Worm (Caenorhabditis elegans) whole organism, L3 larva: ENCODE data around the gene R02F11.1.

ENCODE experiments used
- R02D3.7 ChIP-seq: fragments of 150-350 bp; optimal IDR thresholded peaks from 2 replicates; lab custom pipeline; 2014; ENCODE audit warnings: missing biosample characterization, missing genetic modification characterization
- ZK546.5 ChIP-seq: sonication (generic microtip); optimal IDR thresholded peaks from 2 replicates; lab custom pipeline; 2017; ENCODE audit warnings: missing biosample characterization, missing genetic modification characterization
- ceh-82 ChIP-seq: fragments of 150-350 bp; optimal IDR thresholded peaks from 2 replicates; lab custom pipeline; 2014; ENCODE audit warnings: missing biosample characterization, missing genetic modification characterization
- ceh-9 ChIP-seq: sonication (generic microtip); optimal IDR thresholded peaks from 2 replicates; lab custom pipeline; 2018; ENCODE audit warnings: missing biosample characterization, missing genetic modification characterization
- daf-12 ChIP-seq: fragments of 150-350 bp; optimal IDR thresholded peaks from 2 replicates; lab custom pipeline; 2014; ENCODE audit warnings: missing biosample characterization, missing genetic modification reagents, missing genetic modification characterization
- egl-27 ChIP-seq: sonication (generic microtip); optimal IDR thresholded peaks from 4 replicates; lab custom pipeline; 2017; ENCODE audit warnings: missing biosample characterization, missing genetic modification reagents, missing genetic modification characterization
- egl-5 ChIP-seq: fragments of 150-350 bp; optimal IDR thresholded peaks from 2 replicates; lab custom pipeline; 2017; ENCODE audit warnings: missing biosample characterization, missing genetic modification reagents, missing genetic modification characterization, inconsistent platforms
- elt-1 ChIP-seq: fragments of 150-350 bp; optimal IDR thresholded peaks from 2 replicates; lab custom pipeline; 2014; ENCODE audit warnings: missing biosample characterization, missing genetic modification characterization
- elt-3 ChIP-seq, 3 experiments: fragments of 150-350 bp in 1 of 3; sonication (generic microtip) in 2 of 3; optimal IDR thresholded peaks; 2 replicates in 2 of 3; 4 replicates in 1 of 3; lab custom pipeline; 2014 to 2017; ENCODE audit warnings: missing biosample characterization in 3 of 3, missing genetic modification characterization in 3 of 3
- fkh-10 ChIP-seq: sonication (generic microtip); optimal IDR thresholded peaks from 2 replicates; lab custom pipeline; 2017; ENCODE audit warnings: missing biosample characterization, missing genetic modification reagents, missing genetic modification characterization
- fkh-2 ChIP-seq: fragments of 150-350 bp; optimal IDR thresholded peaks from 2 replicates; lab custom pipeline; 2014; ENCODE audit warnings: missing biosample characterization, missing genetic modification reagents, missing genetic modification characterization
- jun-1 ChIP-seq: fragments of 150-350 bp; optimal IDR thresholded peaks from 2 replicates; lab custom pipeline; 2014; ENCODE audit warnings: missing biosample characterization, missing genetic modification reagents, missing genetic modification characterization
- lin-15B ChIP-seq: fragments of 150-350 bp; optimal IDR thresholded peaks from 2 replicates; lab custom pipeline; 2014; ENCODE audit warnings: missing biosample characterization, missing genetic modification characterization
- lin-39 ChIP-seq: fragments of 150-350 bp; optimal IDR thresholded peaks from 2 replicates; lab custom pipeline; 2018; ENCODE audit warnings: missing biosample characterization, missing genetic modification reagents, missing genetic modification characterization
- lsy-12 ChIP-seq: sonication (generic microtip); optimal IDR thresholded peaks from 2 replicates; lab custom pipeline; 2016; ENCODE audit warnings: mild to moderate bottlenecking, missing genetic modification characterization, missing compliant biosample characterization
- mdl-1 ChIP-seq: fragments of 150-350 bp; optimal IDR thresholded peaks from 2 replicates; lab custom pipeline; 2014; ENCODE audit warnings: missing biosample characterization, missing genetic modification characterization
- mml-1 ChIP-seq: fragments of 150-350 bp; sonication (generic microtip); optimal IDR thresholded peaks from 3 replicates; lab custom pipeline; 2014; ENCODE audit warnings: missing biosample characterization, missing genetic modification characterization
- nfya-1 ChIP-seq: sonication (generic microtip); optimal IDR thresholded peaks from 2 replicates; lab custom pipeline; 2017; ENCODE audit warnings: missing genetic modification characterization, mild to moderate bottlenecking, missing compliant biosample characterization, antibody characterized with exemption, moderate library complexity; ENCODE audit not compliant: insufficient read depth
- nhr-11 ChIP-seq: fragments of 150-350 bp; optimal IDR thresholded peaks from 2 replicates; lab custom pipeline; 2014; ENCODE audit warnings: missing biosample characterization, missing genetic modification characterization
- nhr-12 ChIP-seq: fragments of 150-350 bp; optimal IDR thresholded peaks from 2 replicates; lab custom pipeline; 2014; ENCODE audit warnings: missing biosample characterization, missing genetic modification characterization
- nhr-23 ChIP-seq: fragments of 150-350 bp; optimal IDR thresholded peaks from 2 replicates; lab custom pipeline; 2014; ENCODE audit warnings: missing biosample characterization, missing genetic modification reagents, missing genetic modification characterization
- nhr-237 ChIP-seq: fragments of 150-350 bp; optimal IDR thresholded peaks from 2 replicates; lab custom pipeline; 2014; ENCODE audit warnings: missing biosample characterization, missing genetic modification characterization
- nhr-25 ChIP-seq: sonication (generic microtip); optimal IDR thresholded peaks from 2 replicates; lab custom pipeline; 2017; ENCODE audit warnings: missing biosample characterization, missing genetic modification characterization
- nhr-28 ChIP-seq: fragments of 150-350 bp; optimal IDR thresholded peaks from 2 replicates; lab custom pipeline; 2014; ENCODE audit warnings: missing biosample characterization, missing genetic modification characterization
- nhr-67 ChIP-seq: fragments of 150-350 bp; optimal IDR thresholded peaks from 2 replicates; lab custom pipeline; 2014; ENCODE audit warnings: missing biosample characterization, missing genetic modification characterization
- nhr-76 ChIP-seq: fragments of 150-350 bp; sonication (generic microtip); optimal IDR thresholded peaks from 5 replicates; lab custom pipeline; 2014; ENCODE audit warnings: missing biosample characterization, missing genetic modification characterization
- nhr-77 ChIP-seq: fragments of 150-350 bp; optimal IDR thresholded peaks from 2 replicates; lab custom pipeline; 2014; ENCODE audit warnings: missing biosample characterization, missing genetic modification characterization
- pha-4 ChIP-seq: fragments of 150-350 bp; optimal IDR thresholded peaks from 2 replicates; lab custom pipeline; 2014; ENCODE audit warnings: missing biosample characterization, missing genetic modification reagents, missing genetic modification characterization
- pqm-1 ChIP-seq: fragments of 150-350 bp; optimal IDR thresholded peaks from 2 replicates; lab custom pipeline; 2017; ENCODE audit warnings: missing biosample characterization, missing genetic modification characterization, inconsistent platforms
- skn-1 ChIP-seq: fragments of 150-350 bp; optimal IDR thresholded peaks from 2 replicates; lab custom pipeline; 2014; ENCODE audit warnings: missing biosample characterization, missing genetic modification characterization
- snpc-4 ChIP-seq: fragments of 150-350 bp; optimal IDR thresholded peaks from 2 replicates; lab custom pipeline; 2014; ENCODE audit warnings: missing biosample characterization, missing genetic modification characterization
- tbx-2 ChIP-seq: sonication (generic microtip); optimal IDR thresholded peaks from 2 replicates; lab custom pipeline; 2016; ENCODE audit warnings: mild to moderate bottlenecking, missing genetic modification characterization, missing compliant biosample characterization
- unc-39 ChIP-seq: sonication (generic microtip); optimal IDR thresholded peaks from 4 replicates; lab custom pipeline; 2017; ENCODE audit warnings: missing biosample characterization, missing genetic modification characterization
- unc-62 ChIP-seq: fragments of 150-350 bp; sonication (generic microtip); optimal IDR thresholded peaks from 4 replicates; lab custom pipeline; 2014; ENCODE audit warnings: missing biosample characterization, missing genetic modification reagents, missing genetic modification characterization
- zag-1 ChIP-seq: fragments of 150-350 bp; optimal IDR thresholded peaks from 2 replicates; lab custom pipeline; 2014; ENCODE audit warnings: missing biosample characterization, missing genetic modification characterization
- ztf-11 ChIP-seq: fragments of 150-350 bp; optimal IDR thresholded peaks from 2 replicates; lab custom pipeline; 2014; ENCODE audit warnings: missing biosample characterization, missing genetic modification characterization
- ztf-4 ChIP-seq: fragments of 150-350 bp; optimal IDR thresholded peaks from 2 replicates; lab custom pipeline; 2014; ENCODE audit warnings: missing biosample characterization, missing genetic modification characterization

R02F11.1 gene

DNA sequence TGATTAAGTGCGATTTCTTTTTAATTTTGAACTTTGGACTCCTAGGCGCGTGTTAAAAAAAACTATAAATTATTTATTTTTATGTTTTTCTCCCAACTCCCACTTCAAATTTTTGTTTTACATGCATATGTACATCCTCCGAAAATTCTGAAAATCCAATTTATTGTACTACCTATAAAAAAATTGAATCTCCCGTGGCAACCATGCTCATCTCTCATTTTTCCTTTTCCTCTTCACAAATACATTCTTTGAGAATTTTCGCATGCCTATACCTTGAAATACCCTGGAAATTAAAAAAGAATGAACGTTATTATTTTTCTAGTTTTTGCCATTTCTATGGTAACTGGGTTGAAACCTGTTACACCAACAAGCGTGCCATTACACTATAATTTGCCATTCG is 12.1 kb upstream of the R02F11.1 start, which contains the start of gene R02F11.10:
Gene R02F11.10 (plus strand): TSS at position 301 of the 400 bp plus-strand sequence.
- TF ChIP-seq lsy-12 (tag; lab: Kevin White, UChicago) = no peak
- TF ChIP-seq zag-1 (tag; lab: Kevin White, UChicago) = no peak
- TF ChIP-seq elt-1 = no peak
- no peak for TF ChIP-seq pha-4 (tag; lab: Kevin White, UChicago)
- TF ChIP-seq jun-1 (tag; lab: Kevin White, UChicago) = no peak
- no peak for TF ChIP-seq nhr-28 (tag; lab: Kevin White, UChicago)
- TF ChIP-seq ceh-9 (tag; lab: Kevin White, UChicago) = no peak
- TF ChIP-seq fkh-10 (GFP tag; lab: Kevin White, UChicago) = no peak
- no peak for TF ChIP-seq mdl-1
- no peak for TF ChIP-seq daf-12 (tag; lab: Kevin White, UChicago)
- TF ChIP-seq nhr-25 (tag; lab: Kevin White, UChicago) = no peak
- no peak for TF ChIP-seq ZK546.5 (tag; lab: Kevin White, UChicago)
- no peak for TF ChIP-seq mml-1 (tag; lab: Kevin White, UChicago)
- TF ChIP-seq nhr-12 (tag; lab: Kevin White, UChicago) = no peak
- TF ChIP-seq ztf-11 = no peak
- no peak for TF ChIP-seq lin-39
- no peak for TF ChIP-seq nfya-1 (tag; lab: Kevin White, UChicago)
- no peak for TF ChIP-seq R02D3.7 (tag; lab: Kevin White, UChicago)
- no peak for TF ChIP-seq nhr-23 (tag; lab: Kevin White, UChicago)
- TF ChIP-seq ceh-82 (tag; lab: Kevin White, UChicago) = no peak

DNA sequence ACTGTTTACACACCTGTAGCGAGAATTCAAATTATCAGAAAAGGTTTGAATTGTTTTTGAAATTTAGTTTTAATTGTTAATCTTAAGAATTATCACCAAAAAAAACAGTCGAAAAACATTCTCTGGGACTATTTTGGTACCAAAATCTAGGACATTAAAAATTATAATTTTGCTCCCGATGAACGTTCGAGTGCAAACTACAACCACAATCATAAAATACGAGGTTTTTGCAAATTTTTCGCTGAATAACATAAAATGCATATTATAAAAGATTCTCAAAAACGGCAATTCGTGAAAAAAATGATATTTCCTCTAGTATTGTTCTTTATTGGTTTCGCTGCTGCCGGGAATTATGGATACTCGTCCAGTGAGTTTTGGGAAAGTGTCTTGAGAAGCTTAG is 10.5 kb upstream of the R02F11.1 start, which contains the start of gene R02F11.12:
Gene R02F11.12 (plus strand): TSS at position 301 of the 400 bp plus-strand sequence.
- no peak for TF ChIP-seq skn-1 (tag; lab: Kevin White, UChicago)
- no peak for TF ChIP-seq fkh-10 (GFP tag; lab: Kevin White, UChicago)
- TF ChIP-seq unc-39 (tag; lab: Kevin White, UChicago) = no peak
- no peak for TF ChIP-seq lin-15B
- TF ChIP-seq lsy-12 (tag; lab: Kevin White, UChicago) = no peak
- TF ChIP-seq daf-12 (tag; lab: Kevin White, UChicago) = no peak
- no peak for TF ChIP-seq tbx-2
- no peak for TF ChIP-seq ztf-11
- no peak for TF ChIP-seq ZK546.5 (tag; lab: Kevin White, UChicago)
- no peak for TF ChIP-seq pha-4 (tag; lab: Kevin White, UChicago)
- TF ChIP-seq nhr-237 (tag; lab: Kevin White, UChicago) = no peak
- TF ChIP-seq elt-1 = no peak
- no peak for TF ChIP-seq nhr-12 (tag; lab: Kevin White, UChicago)
- no peak for TF ChIP-seq fkh-2 (tag; lab: Kevin White, UChicago)
- no peak for TF ChIP-seq snpc-4 (tag; lab: Kevin White, UChicago)
- no peak for TF ChIP-seq egl-27 (tag; lab: Kevin White, UChicago)
- no peak for TF ChIP-seq ztf-4 (tag; lab: Kevin White, UChicago)
- no peak for TF ChIP-seq nhr-67 (tag; lab: Kevin White, UChicago)
- TF ChIP-seq nhr-76 (tag; lab: Kevin White, UChicago) = no peak

DNA sequence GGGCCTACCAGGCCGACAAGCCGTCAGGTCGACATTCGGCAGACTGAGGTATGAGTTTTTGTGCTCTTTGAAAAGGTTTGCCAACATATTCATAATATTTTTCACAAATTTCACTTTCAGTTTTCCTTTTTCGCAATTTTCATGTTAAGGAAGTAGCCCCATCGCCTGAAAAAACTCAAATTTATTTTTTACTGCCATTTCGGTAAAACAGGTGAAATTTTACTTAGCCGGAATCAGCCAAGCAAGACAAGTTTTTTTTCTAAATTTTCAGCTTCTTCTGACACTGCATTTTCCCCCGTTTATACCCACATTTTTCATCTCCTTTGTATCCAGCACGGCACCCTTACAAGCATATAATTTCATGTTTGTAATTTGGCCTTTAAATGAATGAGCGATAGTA is 9.3 kb upstream of the R02F11.1 start, which contains the start of gene R02F11.11:
Gene R02F11.11 (plus strand): TSS at position 301 of the 400 bp plus-strand sequence.
- TF ChIP-seq nhr-12 (tag; lab: Kevin White, UChicago) (no peak), unc-62 (GFP tag; lab: Kevin White, UChicago) (no peak), jun-1 (tag; lab: Kevin White, UChicago) (no peak), mml-1 (tag; lab: Kevin White, UChicago) (no peak), nhr-77 (tag; lab: Kevin White, UChicago) (no peak), fkh-10 (GFP tag; lab: Kevin White, UChicago) (no peak), egl-5 (tag; lab: Kevin White, UChicago) (no peak), nhr-23 (tag; lab: Kevin White, UChicago) (no peak), elt-3 (tag; optimal IDR thresholded peaks at IDR 0.05; lab: Kevin White, UChicago) (no peak), fkh-2 (tag; lab: Kevin White, UChicago) (no peak), nhr-11 (tag; lab: Kevin White, UChicago) (no peak), nhr-76 (tag; lab: Kevin White, UChicago) (no peak), lin-39 (no peak), pqm-1 (no peak)
- TF ChIP-seq, all 47 proteins: peak for 0
